Fruit fly (Drosophila melanogaster) whole organism, embryonic: ENCODE data around the gene CG34117.

Experiments
- Antp ChIP-seq: fragments of 200-800 bp; sonication (Bioruptor generic); optimal IDR thresholded peaks from 3 replicates; lab custom pipeline; 2016; ENCODE audit warnings: missing biosample characterization, missing genetic modification characterization
- B-H1 ChIP-seq: fragments of 200-800 bp; sonication (Bioruptor generic); IDR thresholded peaks from 3 replicates; pipeline ENCODE4 v1.3.6; 2022; ENCODE audit warnings: missing biosample characterization, missing genetic modification characterization
- C15 ChIP-seq: fragments of 200-800 bp; sonication (Bioruptor generic); IDR thresholded peaks from 3 replicates; pipeline ENCODE4 v1.3.6; 2022; ENCODE audit warnings: missing biosample characterization, missing genetic modification characterization
- CG10543 ChIP-seq: fragments of 200-800 bp; sonication (Bioruptor generic); optimal IDR thresholded peaks from 3 replicates; lab custom pipeline; 2017; ENCODE audit warnings: missing biosample characterization, mild to moderate bottlenecking, missing genetic modification characterization, moderate library complexity
- CG10959 ChIP-seq: fragments of 200-800 bp; sonication (Bioruptor generic); IDR thresholded peaks from 2 replicates; pipeline ENCODE4 v1.3.6; 2022; ENCODE audit warnings: missing biosample characterization, missing genetic modification characterization
- CG12155 ChIP-seq: fragments of 200-800 bp; sonication (Bioruptor generic); optimal IDR thresholded peaks from 3 replicates; lab custom pipeline; 2016; ENCODE audit warnings: missing biosample characterization, missing genetic modification characterization
- CG13424 ChIP-seq: fragments of 200-800 bp; sonication (Bioruptor generic); optimal IDR thresholded peaks from 2 replicates; lab custom pipeline; 2019; ENCODE audit warnings: missing biosample characterization, mild to moderate bottlenecking, missing genetic modification characterization, moderate library complexity
- CG14441 ChIP-seq: fragments of 200-800 bp; sonication (Bioruptor generic); IDR thresholded peaks from 2 replicates; pipeline ENCODE4 v1.3.6; 2022; ENCODE audit warnings: missing biosample characterization, missing genetic modification characterization
- CG15696 ChIP-seq: fragments of 200-800 bp; sonication (Bioruptor generic); optimal IDR thresholded peaks from 2 replicates; lab custom pipeline; 2019; ENCODE audit warnings: missing biosample characterization, mild to moderate bottlenecking, missing genetic modification characterization, moderate library complexity
- CG2199 ChIP-seq: fragments of 200-800 bp; sonication (Bioruptor generic); IDR thresholded peaks from 3 replicates; pipeline ENCODE4 v1.3.6; 2022; ENCODE audit warnings: missing biosample characterization, missing genetic modification characterization
- CG30020 ChIP-seq: fragments of 200-800 bp; optimal IDR thresholded peaks from 2 replicates; lab custom pipeline; 2019; ENCODE audit warnings: missing biosample characterization, mild to moderate bottlenecking, missing genetic modification characterization, moderate library complexity
- CG32767 ChIP-seq: fragments of 200-800 bp; sonication (Bioruptor generic); IDR thresholded peaks from 2 replicates; pipeline ENCODE4 v1.3.6; 2022; ENCODE audit warnings: missing biosample characterization, missing genetic modification characterization
- CG33557 ChIP-seq: fragments of 200-800 bp; sonication (Bioruptor generic); optimal IDR thresholded peaks from 2 replicates; lab custom pipeline; 2019; ENCODE audit warnings: missing biosample characterization, mild to moderate bottlenecking, missing genetic modification characterization, moderate library complexity
- CG43689 ChIP-seq: fragments of 200-800 bp; sonication (Bioruptor generic); IDR thresholded peaks from 2 replicates; pipeline ENCODE4 v1.3.6; 2022; ENCODE audit warnings: missing biosample characterization, missing genetic modification characterization
- CG6175 ChIP-seq: fragments of 200-800 bp; sonication (Bioruptor generic); IDR thresholded peaks from 3 replicates; pipeline ENCODE4 v1.3.6; 2022; ENCODE audit warnings: missing biosample characterization, missing genetic modification characterization
- CG6791 ChIP-seq: fragments of 200-800 bp; sonication (Bioruptor generic); IDR thresholded peaks from 3 replicates; pipeline ENCODE4 v1.3.6; 2022; ENCODE audit warnings: missing biosample characterization, missing genetic modification characterization; ENCODE audit not compliant: partially characterized antibody
- CG7556 ChIP-seq: fragments of 200-800 bp; sonication (Bioruptor generic); optimal IDR thresholded peaks from 2 replicates; lab custom pipeline; 2017; ENCODE audit warnings: missing biosample characterization, mild to moderate bottlenecking, missing genetic modification characterization
- CG7839 ChIP-seq: fragments of 200-800 bp; sonication (Bioruptor generic); optimal IDR thresholded peaks from 3 replicates; lab custom pipeline; 2018; ENCODE audit warnings: missing biosample characterization, mild to moderate bottlenecking, missing genetic modification characterization, moderate library complexity
- CG9797 ChIP-seq: fragments of 200-800 bp; sonication (Bioruptor generic); optimal IDR thresholded peaks from 3 replicates; lab custom pipeline; 2018; ENCODE audit warnings: missing biosample characterization, mild to moderate bottlenecking, missing genetic modification characterization
- D ChIP-seq, 2 experiments: fragments of 200-800 bp in 1 of 2; fragments of >200 bp in 1 of 2; sonication (Bioruptor generic) in 1 of 2; optimal IDR thresholded peaks; 2 replicates in 1 of 2; 3 replicates in 1 of 2; lab custom pipeline; 2017; ENCODE audit warnings: mild to moderate bottlenecking in 1 of 2, missing biosample characterization in 1 of 2, missing genetic modification characterization in 1 of 2, missing genetic modification reagents in 1 of 2
- Hr3 ChIP-seq: fragments of 200-800 bp; sonication (Bioruptor generic); optimal IDR thresholded peaks from 3 replicates; lab custom pipeline; 2016; ENCODE audit warnings: missing biosample characterization, missing genetic modification characterization
- Kr ChIP-seq: fragments of 200-800 bp; sonication (Bioruptor generic); optimal IDR thresholded peaks from 2 replicates; lab custom pipeline; 2017; ENCODE audit warnings: missing biosample characterization, mild to moderate bottlenecking, missing genetic modification characterization
- Lhr ChIP-seq: fragments of 200-800 bp; sonication (Bioruptor generic); optimal IDR thresholded peaks from 3 replicates; lab custom pipeline; 2017; ENCODE audit warnings: mild to moderate bottlenecking, missing biosample characterization, missing genetic modification reagents, missing genetic modification characterization
- MESR4 ChIP-seq: fragments of 200-800 bp; sonication (Bioruptor generic); optimal IDR thresholded peaks from 2 replicates; lab custom pipeline; 2018; ENCODE audit warnings: missing biosample characterization, mild to moderate bottlenecking, missing genetic modification characterization, moderate library complexity
- Meics ChIP-seq: fragments of 200-800 bp; sonication (Bioruptor generic); optimal IDR thresholded peaks from 2 replicates; lab custom pipeline; 2017; ENCODE audit warnings: missing biosample characterization, mild to moderate bottlenecking, missing genetic modification characterization
- Mes4 ChIP-seq: fragments of 200-800 bp; sonication (Bioruptor generic); optimal IDR thresholded peaks from 2 replicates; lab custom pipeline; 2016; ENCODE audit warnings: missing biosample characterization, missing genetic modification characterization
- Ptx1 ChIP-seq: fragments of 200-800 bp; sonication (Bioruptor generic); IDR thresholded peaks from 2 replicates; pipeline ENCODE4 v1.3.6; 2022; ENCODE audit warnings: missing biosample characterization, missing genetic modification characterization
- Xrp1 ChIP-seq: fragments of 200-800 bp; sonication (Bioruptor generic); IDR thresholded peaks from 2 replicates; pipeline ENCODE4 v1.3.6; 2022; ENCODE audit warnings: missing biosample characterization, missing genetic modification characterization
- amos ChIP-seq: fragments of 200-800 bp; sonication (Bioruptor generic); IDR thresholded peaks from 2 replicates; pipeline ENCODE4 v1.3.6; 2022; ENCODE audit warnings: missing biosample characterization, missing genetic modification characterization; ENCODE audit not compliant: partially characterized antibody
- aop ChIP-seq: fragments of 200-800 bp; sonication (Bioruptor generic); IDR thresholded peaks from 2 replicates; pipeline ENCODE4 v1.3.6; 2022; ENCODE audit warnings: missing biosample characterization, missing genetic modification characterization
- bab2 ChIP-seq: fragments of 200-800 bp; sonication (Bioruptor generic); optimal IDR thresholded peaks from 2 replicates; lab custom pipeline; 2016; ENCODE audit warnings: missing biosample characterization, missing genetic modification characterization
- cas ChIP-seq: fragments of 200-800 bp; sonication (Bioruptor generic); IDR thresholded peaks from 2 replicates; pipeline ENCODE4 v1.3.6; 2022; ENCODE audit warnings: missing biosample characterization, missing genetic modification characterization
- da ChIP-seq: fragments of 200-800 bp; sonication (Bioruptor generic); optimal IDR thresholded peaks from 2 replicates; lab custom pipeline; 2016; ENCODE audit warnings: missing biosample characterization, missing genetic modification characterization
- exex ChIP-seq: fragments of 200-800 bp; sonication (Bioruptor generic); optimal IDR thresholded peaks from 4 replicates; lab custom pipeline; 2018; ENCODE audit warnings: missing biosample characterization, mild to moderate bottlenecking, missing genetic modification characterization, moderate library complexity
- gt ChIP-seq: fragments of 200-800 bp; sonication (Bioruptor generic); IDR thresholded peaks from 2 replicates; pipeline ENCODE4 v1.3.6; 2022; ENCODE audit warnings: missing biosample characterization, missing genetic modification characterization
- ken ChIP-seq: fragments of 200-800 bp; sonication (Bioruptor generic); IDR thresholded peaks from 3 replicates; pipeline ENCODE4 v1.3.6; 2022; ENCODE audit warnings: missing biosample characterization, missing genetic modification characterization
- lmd ChIP-seq: fragments of 200-800 bp; sonication (Bioruptor generic); IDR thresholded peaks from 2 replicates; pipeline ENCODE4 v1.3.6; 2022; ENCODE audit warnings: missing biosample characterization, missing genetic modification characterization
- mirr ChIP-seq: fragments of 200-800 bp; sonication (Bioruptor generic); optimal IDR thresholded peaks from 3 replicates; lab custom pipeline; 2018; ENCODE audit warnings: missing biosample characterization, mild to moderate bottlenecking, missing genetic modification characterization
- pho ChIP-seq: fragments of 200-800 bp; sonication (Bioruptor generic); optimal IDR thresholded peaks from 2 replicates; lab custom pipeline; 2016; ENCODE audit warnings: missing biosample characterization, missing genetic modification characterization
- sc ChIP-seq, 3 experiments: fragments of >200 bp in 2 of 3; fragments of 200-800 bp in 1 of 3; sonication (Bioruptor generic) in 1 of 3; optimal IDR thresholded peaks; 2 replicates in 2 of 3; 3 replicates in 1 of 3; lab custom pipeline; 2017; ENCODE audit warnings: mild to moderate bottlenecking in 1 of 3, missing biosample characterization in 1 of 3, missing genetic modification characterization in 1 of 3, missing genetic modification reagents in 1 of 3
- scrt ChIP-seq: fragments of 200-800 bp; sonication (Bioruptor generic); optimal IDR thresholded peaks from 2 replicates; lab custom pipeline; 2018; ENCODE audit warnings: missing biosample characterization, mild to moderate bottlenecking, missing genetic modification characterization, moderate library complexity
- sens ChIP-seq: fragments of 200-800 bp; sonication (Bioruptor generic); peaks from one replicate; lab custom pipeline; 2016; ENCODE audit warnings: missing biosample characterization, missing genetic modification characterization
- sim ChIP-seq: fragments of 200-800 bp; sonication (Bioruptor generic); IDR thresholded peaks from 2 replicates; pipeline ENCODE4 v1.3.6; 2022; ENCODE audit warnings: missing biosample characterization, missing genetic modification characterization
- sna ChIP-seq: fragments of 200-800 bp; sonication (Bioruptor generic); IDR thresholded peaks from 2 replicates; pipeline ENCODE4 v1.3.6; 2022; ENCODE audit warnings: missing biosample characterization, missing genetic modification characterization; ENCODE audit not compliant: partially characterized antibody
- sug ChIP-seq: fragments of 200-800 bp; optimal IDR thresholded peaks from 2 replicates; lab custom pipeline; 2019; ENCODE audit warnings: missing biosample characterization, mild to moderate bottlenecking, missing genetic modification characterization, moderate library complexity
- ttk ChIP-seq: fragments of 200-800 bp; sonication (Bioruptor generic); IDR thresholded peaks from 2 replicates; pipeline ENCODE4 v2.1.2; 2022; ENCODE audit warnings: missing biosample characterization, missing genetic modification characterization
- unpg ChIP-seq: fragments of 200-800 bp; sonication (Bioruptor generic); optimal IDR thresholded peaks from 3 replicates; lab custom pipeline; 2018; ENCODE audit warnings: missing biosample characterization, mild to moderate bottlenecking, missing genetic modification characterization, moderate library complexity
- zf30C ChIP-seq: fragments of 200-800 bp; sonication (Bioruptor generic); optimal IDR thresholded peaks from 3 replicates; lab custom pipeline; 2018; ENCODE audit warnings: missing biosample characterization, mild to moderate bottlenecking, missing genetic modification characterization

CG34117 gene

dm6 chr3R:9430344-9431253 lies 30.7 kb upstream of the CG34117 start (continued):
- no peak for TF ChIP-seq Kr (GFP tag; lab: Kevin White, UChicago)
- no peak for TF ChIP-seq C15 (GFP tag; lab: Robert Waterston, UW)
- no peak for TF ChIP-seq da (GFP tag; lab: Kevin White, UChicago)
- no peak for TF ChIP-seq CG33557 (GFP tag; lab: Kevin White, UChicago)
- no peak for TF ChIP-seq zf30C (GFP tag; lab: Kevin White, UChicago)
- peak; percentile 47; the same call in 1 of the 2 replicates for TF ChIP-seq lmd (GFP tag; lab: Robert Waterston, UW)
- TF ChIP-seq CG10543 (GFP tag; lab: Kevin White, UChicago) = peak; percentile 17
- peak; percentile 38; the same call in 1 of the 2 replicates for TF ChIP-seq Ptx1 (GFP tag; lab: Robert Waterston, UW)
- TF ChIP-seq ttk = no peak
- no peak for TF ChIP-seq ken (GFP tag; lab: Robert Waterston, UW)
- no peak for TF ChIP-seq CG12155 (GFP tag; lab: Kevin White, UChicago)
- TF ChIP-seq unpg (GFP tag; lab: Kevin White, UChicago) = peak; percentile 51
- TF ChIP-seq bab2 = no peak
- no peak for TF ChIP-seq CG32767 (GFP tag; lab: Robert Waterston, UW)
- no peak for TF ChIP-seq Antp (GFP tag; lab: Kevin White, UChicago)
- no peak for TF ChIP-seq exex
- TF ChIP-seq Lhr (GFP tag; lab: Kevin White, UChicago) = no peak
- TF ChIP-seq Hr3 (GFP tag; lab: Kevin White, UChicago) = no peak
- TF ChIP-seq CG9797 (GFP tag; lab: Kevin White, UChicago) = no peak
- TF ChIP-seq Xrp1 (GFP tag; lab: Robert Waterston, UW) = peak; percentile 52; the same call in 1 of the 2 replicates
- no peak for TF ChIP-seq gt (GFP tag; lab: Robert Waterston, UW)
- peak; percentile 42; the same call in 1 of the 2 replicates for TF ChIP-seq CG14441 (GFP tag; lab: Robert Waterston, UW)
- TF ChIP-seq CG43689 (GFP tag; lab: Robert Waterston, UW) = no peak
- TF ChIP-seq MESR4 (GFP tag; lab: Kevin White, UChicago) = no peak
- no peak for TF ChIP-seq B-H1
- TF ChIP-seq mirr (GFP tag; lab: Kevin White, UChicago) = no peak
- peak; percentile 36 for TF ChIP-seq CG7556 (GFP tag; lab: Kevin White, UChicago)
- TF ChIP-seq CG2199 (GFP tag; lab: Robert Waterston, UW) = peak; percentile 46; the same call in 1 of the 3 replicates
- no peak for TF ChIP-seq CG6791 (GFP tag; lab: Robert Waterston, UW)
- peak; percentile 55 for TF ChIP-seq Meics (GFP tag; lab: Kevin White, UChicago)
- no peak for TF ChIP-seq CG15696 (tag; lab: Kevin White, UChicago)
- no peak for TF ChIP-seq cas
- no peak for TF ChIP-seq Mes4 (GFP tag; lab: Kevin White, UChicago)
- no peak for TF ChIP-seq sens (GFP tag; lab: Kevin White, UChicago)
- TF ChIP-seq amos (GFP tag; lab: Robert Waterston, UW) = no peak
- TF ChIP-seq CG13424 (tag; lab: Kevin White, UChicago) = peak; percentile 41
- TF ChIP-seq pho = peak; percentile 12
- TF ChIP-seq sim = no peak
- no peak for TF ChIP-seq CG30020 (tag; lab: Kevin White, UChicago)
- peak; percentile 33 for TF ChIP-seq sug (tag; lab: Kevin White, UChicago)
- no peak; the same call in 2 of the 3 replicates for TF ChIP-seq CG6175 (GFP tag; lab: Robert Waterston, UW)
- TF ChIP-seq aop (GFP tag; lab: Robert Waterston, UW) = no peak
- TF ChIP-seq CG7839 = peak; percentile 61
- no peak for TF ChIP-seq sc (optimal IDR thresholded peaks at IDR 0.05; lab: Kevin White, UChicago)
- TF ChIP-seq sc (GFP tag; optimal IDR thresholded peaks at IDR 0.05; lab: Kevin White, UChicago) = no peak
- peak; percentile 32 for TF ChIP-seq scrt (GFP tag; lab: Kevin White, UChicago)
- no peak for TF ChIP-seq CG10959 (GFP tag; lab: Robert Waterston, UW)
- no peak for TF ChIP-seq D (optimal IDR thresholded peaks at IDR 0.05; lab: Kevin White, UChicago)
- TF ChIP-seq D (GFP tag; optimal IDR thresholded peaks at IDR 0.05; lab: Kevin White, UChicago) = no peak
- TF ChIP-seq sna (GFP tag; lab: Robert Waterston, UW) = no peak
